Worm (Caenorhabditis elegans): ENCODE data around the gene T27E7.3.

DNA sequence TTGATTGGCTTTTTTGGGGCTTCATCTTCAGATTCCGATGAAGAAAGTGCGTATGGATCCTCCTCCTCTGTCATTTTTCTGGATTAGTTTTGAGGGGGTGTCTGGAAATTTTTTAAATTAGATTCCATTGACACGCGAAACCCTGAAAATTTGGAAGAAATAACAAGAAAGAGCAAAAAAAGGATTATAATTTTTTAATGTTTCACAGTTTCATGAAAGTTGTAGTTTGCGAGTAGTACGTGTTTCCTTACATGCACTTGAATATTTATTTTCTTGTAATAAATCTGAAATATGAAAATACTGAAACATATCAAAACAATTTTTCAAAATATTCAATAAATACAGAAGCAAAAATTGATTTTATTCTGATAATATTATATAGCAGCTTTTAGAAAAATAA, 23.8 kb upstream of the T27E7.3 start, which contains the start of gene tag-273:
- TF ChIP-seq ets-4 (GFP tag; optimal IDR thresholded peaks at IDR 0.05) (no peak), hmg-20 (GFP tag; IDR thresholded peaks at IDR 0.05) (no peak), repo-1 (tag; optimal IDR thresholded peaks at IDR 0.05) (no peak), lir-1 (GFP tag; conservative IDR thresholded peaks at IDR 0.05) (no peak), F22D6.2 (tag; optimal IDR thresholded peaks at IDR 0.05) (no peak), ama-1 (optimal IDR thresholded peaks at IDR 0.05) (no peak), ama-1 (GFP tag; optimal IDR thresholded peaks at IDR 0.05) (no peak), dpl-1 (GFP tag; optimal IDR thresholded peaks at IDR 0.05) (no peak), unc-62 (GFP tag; optimal IDR thresholded peaks at IDR 0.05) (no peak), nhr-27 (tag; optimal IDR thresholded peaks at IDR 0.05) (no peak), B0336.3 (GFP tag; IDR thresholded peaks at IDR 0.05) (no peak), lin-54 (GFP tag; optimal IDR thresholded peaks at IDR 0.05) (no peak), cebp-1 (GFP tag; IDR thresholded peaks at IDR 0.05) (no peak), cebp-1 (tag; optimal IDR thresholded peaks at IDR 0.05) (no peak), tbx-9 (tag; optimal IDR thresholded peaks at IDR 0.05; ENCODE audit: borderline replicate concordance) (no peak), F39B2.1 (GFP tag; IDR thresholded peaks at IDR 0.05) (no peak)

All from whole organism, young adult.